Fruit fly (Drosophila melanogaster) whole organism, embryonic: ENCODE measurements around the gene Pgm1.
A peak's percentile ranks its signal among the peaks of the same experiment; 100 is the strongest.

Source experiments
- CG10274 ChIP-seq: fragments of 200-800 bp; sonication (Bioruptor generic); optimal IDR thresholded peaks from 3 replicates; lab custom pipeline; 2017; ENCODE audit warnings: missing biosample characterization, mild to moderate bottlenecking, missing genetic modification characterization
- CG10565 ChIP-seq: fragments of 200-800 bp; sonication (Bioruptor generic); optimal IDR thresholded peaks from 3 replicates; lab custom pipeline; 2016; ENCODE audit warnings: missing biosample characterization, mild to moderate bottlenecking, missing genetic modification characterization
- CG12219 ChIP-seq: fragments of 200-800 bp; sonication (Bioruptor generic); optimal IDR thresholded peaks from 3 replicates; lab custom pipeline; 2018; ENCODE audit warnings: missing biosample characterization, mild to moderate bottlenecking, missing genetic modification characterization
- CG12236 ChIP-seq: fragments of 200-800 bp; sonication (Bioruptor generic); optimal IDR thresholded peaks from 2 replicates; lab custom pipeline; 2016; ENCODE audit warnings: missing biosample characterization, missing genetic modification characterization
- CG12391 ChIP-seq: fragments of 200-800 bp; sonication (Bioruptor generic); optimal IDR thresholded peaks from 3 replicates; lab custom pipeline; 2018; ENCODE audit warnings: missing biosample characterization, mild to moderate bottlenecking, missing genetic modification characterization, moderate library complexity
- CG15479 ChIP-seq: fragments of 200-800 bp; sonication (Bioruptor generic); optimal IDR thresholded peaks from 3 replicates; lab custom pipeline; 2019; ENCODE audit warnings: missing biosample characterization, mild to moderate bottlenecking, missing genetic modification characterization, moderate library complexity
- CG2202 ChIP-seq: fragments of 200-800 bp; sonication (Bioruptor generic); optimal IDR thresholded peaks from 2 replicates; lab custom pipeline; 2018; ENCODE audit warnings: missing biosample characterization, mild to moderate bottlenecking, missing genetic modification characterization
- CG34224 ChIP-seq: fragments of 200-800 bp; sonication (Bioruptor generic); IDR thresholded peaks from 3 replicates; pipeline ENCODE4 v1.3.6; 2022; ENCODE audit warnings: missing biosample characterization, missing genetic modification characterization; ENCODE audit not compliant: partially characterized antibody
- CG3847 ChIP-seq: fragments of 200-800 bp; sonication (Bioruptor generic); IDR thresholded peaks from 2 replicates; pipeline ENCODE4 v1.3.6; 2022; ENCODE audit warnings: missing biosample characterization, missing genetic modification characterization
- CG4854 ChIP-seq: fragments of 200-800 bp; sonication (Bioruptor generic); optimal IDR thresholded peaks from 2 replicates; lab custom pipeline; 2016; ENCODE audit warnings: missing biosample characterization, missing genetic modification characterization, inconsistent platforms
- CG6854 ChIP-seq: fragments of 200-800 bp; sonication (Bioruptor generic); optimal IDR thresholded peaks from 3 replicates; lab custom pipeline; 2017; ENCODE audit warnings: missing biosample characterization, mild to moderate bottlenecking, missing genetic modification characterization
- CG7745 ChIP-seq: fragments of 200-800 bp; sonication (Bioruptor generic); optimal IDR thresholded peaks from 2 replicates; lab custom pipeline; 2018; ENCODE audit warnings: missing biosample characterization, mild to moderate bottlenecking, missing genetic modification characterization, moderate library complexity
- CG7987 ChIP-seq: fragments of 200-800 bp; sonication (Bioruptor generic); optimal IDR thresholded peaks from 2 replicates; lab custom pipeline; 2018; ENCODE audit warnings: missing biosample characterization, mild to moderate bottlenecking, missing genetic modification characterization, moderate library complexity
- Hey ChIP-seq: fragments of 200-800 bp; sonication (Bioruptor generic); optimal IDR thresholded peaks from 3 replicates; lab custom pipeline; 2018; ENCODE audit warnings: missing biosample characterization, mild to moderate bottlenecking, missing genetic modification characterization
- Hr39 ChIP-seq: fragments of >200 bp; optimal IDR thresholded peaks from 2 replicates; lab custom pipeline; 2017
- Jarid2 ChIP-seq: fragments of 200-800 bp; sonication (Bioruptor generic); optimal IDR thresholded peaks from 3 replicates; lab custom pipeline; 2017; ENCODE audit warnings: mild to moderate bottlenecking, missing biosample characterization, missing genetic modification reagents, missing genetic modification characterization
- Mad ChIP-seq: fragments of 200-800 bp; sonication (Bioruptor generic); optimal IDR thresholded peaks from 2 replicates; lab custom pipeline; 2016; ENCODE audit warnings: missing biosample characterization, missing genetic modification characterization
- Oaz ChIP-seq: fragments of 200-800 bp; sonication (Bioruptor generic); IDR thresholded peaks from 2 replicates; pipeline ENCODE4 v1.3.6; 2022; ENCODE audit warnings: missing biosample characterization, missing genetic modification characterization
- Opbp ChIP-seq: fragments of 200-800 bp; sonication (Bioruptor generic); IDR thresholded peaks from 3 replicates; pipeline ENCODE4 v1.3.6; 2022; ENCODE audit warnings: missing biosample characterization, missing genetic modification characterization; ENCODE audit not compliant: partially characterized antibody
- Scr ChIP-seq: fragments of 200-800 bp; sonication (Bioruptor generic); IDR thresholded peaks from 2 replicates; pipeline ENCODE4 v1.3.6; 2022; ENCODE audit warnings: missing biosample characterization, missing genetic modification characterization; ENCODE audit not compliant: partially characterized antibody
- Sin3A ChIP-seq: fragments of >200 bp; optimal IDR thresholded peaks from 2 replicates; lab custom pipeline; 2018
- Spps ChIP-seq: fragments of 200-800 bp; sonication (Bioruptor generic); optimal IDR thresholded peaks from 2 replicates; lab custom pipeline; 2018; ENCODE audit warnings: missing biosample characterization, mild to moderate bottlenecking, missing genetic modification characterization
- Sry-δ ChIP-seq: fragments of 200-800 bp; sonication (Bioruptor generic); optimal IDR thresholded peaks from 2 replicates; lab custom pipeline; 2016; ENCODE audit warnings: missing biosample characterization, missing genetic modification characterization
- TFAM ChIP-seq: fragments of 200-800 bp; sonication (Bioruptor generic); optimal IDR thresholded peaks from 2 replicates; lab custom pipeline; 2017; ENCODE audit warnings: missing biosample characterization, missing genetic modification characterization, inconsistent platforms
- Vsx1 ChIP-seq: fragments of 200-800 bp; sonication (Bioruptor generic); optimal IDR thresholded peaks from 2 replicates; lab custom pipeline; 2017; ENCODE audit warnings: missing biosample characterization, mild to moderate bottlenecking, missing genetic modification characterization, missing genetic modification reagents
- ash1 ChIP-seq: fragments of 200-800 bp; sonication (Bioruptor generic); optimal IDR thresholded peaks from 2 replicates; lab custom pipeline; 2018; ENCODE audit warnings: missing biosample characterization, mild to moderate bottlenecking, missing genetic modification characterization
- cad ChIP-seq: fragments of >200 bp; optimal IDR thresholded peaks from 2 replicates; lab custom pipeline; 2017; ENCODE audit warnings: missing biosample characterization, missing genetic modification characterization
- ci ChIP-seq: fragments of 200-800 bp; sonication (Bioruptor generic); IDR thresholded peaks from 3 replicates; pipeline ENCODE4 v1.3.6; 2022; ENCODE audit warnings: missing biosample characterization, missing genetic modification characterization
- corto ChIP-seq: fragments of 200-800 bp; sonication (Bioruptor generic); optimal IDR thresholded peaks from 2 replicates; lab custom pipeline; 2016; ENCODE audit warnings: missing biosample characterization, mild to moderate bottlenecking, missing genetic modification characterization, moderate library complexity
- crc ChIP-seq: fragments of 200-800 bp; sonication (Bioruptor generic); optimal IDR thresholded peaks from 2 replicates; lab custom pipeline; 2016; ENCODE audit warnings: missing biosample characterization, missing genetic modification characterization
- crol ChIP-seq: fragments of 200-800 bp; sonication (Bioruptor generic); IDR thresholded peaks from 2 replicates; pipeline ENCODE4 v1.3.6; 2022; ENCODE audit warnings: missing biosample characterization, missing genetic modification characterization
- danr ChIP-seq: fragments of 200-800 bp; sonication (Bioruptor generic); IDR thresholded peaks from 2 replicates; pipeline ENCODE4 v1.3.6; 2022; ENCODE audit warnings: missing biosample characterization, missing genetic modification characterization
- dysf ChIP-seq: fragments of 200-800 bp; sonication (Bioruptor generic); IDR thresholded peaks from 3 replicates; pipeline ENCODE4 v1.3.6; 2022; ENCODE audit warnings: missing biosample characterization, missing genetic modification characterization
- fd96Cb ChIP-seq: fragments of 200-800 bp; sonication (Bioruptor generic); optimal IDR thresholded peaks from 2 replicates; lab custom pipeline; 2018; ENCODE audit warnings: missing biosample characterization, mild to moderate bottlenecking, missing genetic modification characterization, moderate library complexity
- gt ChIP-seq: fragments of 200-800 bp; sonication (Bioruptor generic); IDR thresholded peaks from 2 replicates; pipeline ENCODE4 v1.3.6; 2022; ENCODE audit warnings: missing biosample characterization, missing genetic modification characterization
- her ChIP-seq: fragments of 200-800 bp; sonication (Bioruptor generic); optimal IDR thresholded peaks from 2 replicates; lab custom pipeline; 2016; ENCODE audit warnings: missing biosample characterization, missing genetic modification characterization
- inv ChIP-seq: fragments of 200-800 bp; sonication (Bioruptor generic); IDR thresholded peaks from 2 replicates; pipeline ENCODE4 v1.3.6; 2022; ENCODE audit warnings: missing biosample characterization, missing genetic modification characterization; ENCODE audit not compliant: partially characterized antibody
- lab ChIP-seq: fragments of 200-800 bp; sonication (Bioruptor generic); optimal IDR thresholded peaks from 3 replicates; lab custom pipeline; 2017; ENCODE audit warnings: missing biosample characterization, missing genetic modification characterization, mild to moderate bottlenecking, moderate library complexity, missing genetic modification reagents
- mirr ChIP-seq: fragments of 200-800 bp; sonication (Bioruptor generic); optimal IDR thresholded peaks from 3 replicates; lab custom pipeline; 2018; ENCODE audit warnings: missing biosample characterization, mild to moderate bottlenecking, missing genetic modification characterization
- pb ChIP-seq: fragments of 200-800 bp; sonication (Bioruptor generic); optimal IDR thresholded peaks from 3 replicates; lab custom pipeline; 2016; ENCODE audit warnings: missing biosample characterization, missing genetic modification characterization
- sc ChIP-seq, 3 experiments: fragments of >200 bp in 2 of 3; fragments of 200-800 bp in 1 of 3; sonication (Bioruptor generic) in 1 of 3; optimal IDR thresholded peaks; 2 replicates in 2 of 3; 3 replicates in 1 of 3; lab custom pipeline; 2017; ENCODE audit warnings: mild to moderate bottlenecking in 1 of 3, missing biosample characterization in 1 of 3, missing genetic modification characterization in 1 of 3, missing genetic modification reagents in 1 of 3
- sim ChIP-seq: fragments of 200-800 bp; sonication (Bioruptor generic); IDR thresholded peaks from 2 replicates; pipeline ENCODE4 v1.3.6; 2022; ENCODE audit warnings: missing biosample characterization, missing genetic modification characterization
- so ChIP-seq: fragments of 200-800 bp; sonication (Bioruptor generic); IDR thresholded peaks from 3 replicates; pipeline ENCODE4 v1.3.6; 2022; ENCODE audit warnings: missing biosample characterization, missing genetic modification characterization
- sqz ChIP-seq: fragments of 200-800 bp; sonication (Bioruptor generic); optimal IDR thresholded peaks from 3 replicates; lab custom pipeline; 2018; ENCODE audit warnings: missing biosample characterization, mild to moderate bottlenecking, missing genetic modification characterization
- sr ChIP-seq: fragments of 200-800 bp; sonication (Bioruptor generic); IDR thresholded peaks from 3 replicates; pipeline ENCODE4 v1.3.6; 2022; ENCODE audit warnings: missing biosample characterization, missing genetic modification characterization
- tna ChIP-seq: fragments of 200-800 bp; sonication (Bioruptor generic); IDR thresholded peaks from 2 replicates; pipeline ENCODE4 v1.3.6; 2022; ENCODE audit warnings: missing biosample characterization, missing genetic modification characterization; ENCODE audit not compliant: partially characterized antibody
- unc-4 ChIP-seq: fragments of 200-800 bp; sonication (Bioruptor generic); IDR thresholded peaks from 2 replicates; pipeline ENCODE4 v1.3.6; 2022; ENCODE audit warnings: missing biosample characterization, missing genetic modification characterization; ENCODE audit not compliant: partially characterized antibody
- vfl ChIP-seq: fragments of 200-800 bp; sonication (Bioruptor generic); optimal IDR thresholded peaks from 2 replicates; lab custom pipeline; 2016; ENCODE audit warnings: missing biosample characterization, missing genetic modification characterization
- zen2 ChIP-seq: fragments of 200-800 bp; sonication (Bioruptor generic); IDR thresholded peaks from 3 replicates; pipeline ENCODE4 v1.3.6; 2022; ENCODE audit warnings: missing biosample characterization, missing genetic modification characterization; ENCODE audit not compliant: partially characterized antibody

Pgm1 gene

DNA sequence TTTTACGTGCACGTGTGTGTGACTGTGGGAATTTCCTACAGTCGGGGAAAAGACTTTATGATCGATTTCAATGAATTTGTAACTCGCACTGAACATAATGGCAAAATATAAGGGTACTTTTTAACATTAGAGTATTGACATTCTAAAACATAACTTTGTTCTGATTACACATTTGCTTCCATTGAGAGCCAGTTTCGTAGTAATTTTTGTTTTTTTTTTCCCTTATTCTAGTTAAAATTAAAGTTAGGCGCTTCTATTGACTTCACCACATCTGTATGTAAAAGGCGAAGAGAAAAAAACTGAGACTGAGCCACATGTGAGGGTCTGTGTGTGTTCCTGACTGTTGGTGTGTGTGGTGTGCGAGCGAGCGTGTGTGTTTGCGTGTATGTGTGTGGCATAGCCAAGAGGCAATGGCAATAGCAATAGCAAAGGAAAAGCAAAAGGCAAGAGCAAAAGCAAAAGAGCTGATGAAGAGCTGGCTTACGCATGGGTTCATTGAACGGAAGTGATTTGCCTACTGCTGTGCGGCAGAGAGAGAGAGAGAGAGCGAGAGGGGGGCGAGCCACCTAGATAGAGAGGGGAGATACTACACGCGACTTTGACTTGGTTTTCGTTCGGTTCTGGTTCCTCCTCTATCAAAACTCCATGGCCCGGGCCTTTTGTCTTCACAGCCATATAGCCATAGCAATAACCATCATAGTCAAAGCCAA is 33.7 kb upstream of the Pgm1 start:
- TF ChIP-seq CG4854 (GFP tag; lab: Kevin White, UChicago) = peak; percentile 37
- TF ChIP-seq pb = peak; percentile 53
- no peak for TF ChIP-seq tna (GFP tag; lab: Robert Waterston, UW)
- no peak for TF ChIP-seq ash1 (GFP tag; lab: Kevin White, UChicago)
- TF ChIP-seq unc-4 = no peak
- TF ChIP-seq crol = peak; percentile 84
- TF ChIP-seq lab (GFP tag; lab: Kevin White, UChicago) = peak; percentile 89
- no peak for TF ChIP-seq sr
- peak; percentile 58; the same call in 1 of the 3 replicates for TF ChIP-seq ci (GFP tag; lab: Robert Waterston, UW)
- TF ChIP-seq Jarid2 = peak; percentile 11
- no peak for TF ChIP-seq Oaz (GFP tag; lab: Robert Waterston, UW)
- peak; percentile 70 for TF ChIP-seq fd96Cb
- peak; percentile 78 for TF ChIP-seq CG12391 (tag; lab: Kevin White, UChicago)
- TF ChIP-seq so (GFP tag; lab: Robert Waterston, UW) = peak; percentile 87
- TF ChIP-seq CG7745 (tag; lab: Kevin White, UChicago) = no peak
- peak; percentile 71 for TF ChIP-seq her (GFP tag; lab: Kevin White, UChicago)
- no peak for TF ChIP-seq zen2 (GFP tag; lab: Robert Waterston, UW)
- no peak for TF ChIP-seq vfl (GFP tag; lab: Kevin White, UChicago)
- TF ChIP-seq sqz = peak; percentile 89
- TF ChIP-seq Mad (GFP tag; lab: Kevin White, UChicago) = peak; percentile 23
- no peak for TF ChIP-seq Opbp
- TF ChIP-seq sim (GFP tag; lab: Robert Waterston, UW) = peak; percentile 24; the same call in 1 of the 2 replicates
- TF ChIP-seq Hey (tag; lab: Kevin White, UChicago) = peak; percentile 19
- peak; percentile 10 for TF ChIP-seq Spps (tag; lab: Kevin White, UChicago)
- no peak for TF ChIP-seq Hr39 (lab: Kevin White, UChicago)
- TF ChIP-seq danr = peak; percentile 11; the same call in 1 of the 2 replicates
- peak; percentile 61 for TF ChIP-seq CG6854 (GFP tag; lab: Kevin White, UChicago)
- TF ChIP-seq CG2202 (tag; lab: Kevin White, UChicago) = peak; percentile 6
- TF ChIP-seq corto (GFP tag; lab: Kevin White, UChicago) = no peak
- peak; percentile 14 for TF ChIP-seq Sry-δ (GFP tag; lab: Kevin White, UChicago)
- TF ChIP-seq dysf (GFP tag; lab: Robert Waterston, UW) = peak; percentile 83
- no peak for TF ChIP-seq sc (optimal IDR thresholded peaks at IDR 0.05; lab: Kevin White, UChicago)
- TF ChIP-seq sc (GFP tag; optimal IDR thresholded peaks at IDR 0.05; lab: Kevin White, UChicago) = peak; percentile 18
- peak; percentile 1 for TF ChIP-seq mirr (GFP tag; lab: Kevin White, UChicago)
- TF ChIP-seq gt (GFP tag; lab: Robert Waterston, UW) = no peak
- no peak for TF ChIP-seq CG34224 (GFP tag; lab: Robert Waterston, UW)
- peak; percentile 69 for TF ChIP-seq CG12219
- TF ChIP-seq Vsx1 (GFP tag; lab: Kevin White, UChicago) = no peak
- TF ChIP-seq CG10565 (GFP tag; lab: Kevin White, UChicago) = no peak
- peak; percentile 67 for TF ChIP-seq CG3847 (GFP tag; lab: Robert Waterston, UW)
- TF ChIP-seq Scr = no peak
- no peak for TF ChIP-seq TFAM
- TF ChIP-seq inv (GFP tag; lab: Robert Waterston, UW) = no peak
- no peak for TF ChIP-seq CG15479
- no peak for TF ChIP-seq CG7987 (GFP tag; lab: Kevin White, UChicago)
- TF ChIP-seq crc (GFP tag; lab: Kevin White, UChicago) = peak; percentile 72
- TF ChIP-seq cad (GFP tag; lab: Kevin White, UChicago) = no peak
- peak; percentile 68 for TF ChIP-seq CG10274 (GFP tag; lab: Kevin White, UChicago)
- peak; percentile 52 for TF ChIP-seq CG12236 (GFP tag; lab: Kevin White, UChicago)
- no peak for TF ChIP-seq Sin3A (lab: Kevin White, UChicago)
